Fruit fly (Drosophila melanogaster): ENCODE data around the gene CG11674.

Gene CG11674

DNA sequence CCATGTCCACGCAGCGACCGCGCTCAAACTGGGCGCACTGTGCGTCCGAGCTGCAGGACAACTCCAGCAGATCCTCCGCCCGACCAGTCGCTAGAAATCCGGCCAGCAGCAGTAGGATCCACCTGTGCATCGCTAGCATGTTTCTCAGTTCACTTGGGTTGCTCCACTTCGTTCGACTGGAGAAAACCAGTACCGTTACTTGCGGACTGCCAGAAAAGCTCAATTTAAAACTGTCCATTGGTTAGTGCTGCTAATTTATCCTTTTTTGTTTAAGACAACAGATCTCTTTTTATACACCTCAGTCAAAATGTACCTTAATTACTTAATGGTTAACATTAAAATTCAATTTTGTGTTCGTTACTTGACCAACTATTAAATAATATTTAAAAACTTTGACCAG, at the start of gene CG11674:
CG11674 (minus strand) TSS at position 215 of the 400 bp plus-strand sequence.
- TF ChIP-seq CG32121 (GFP tag; IDR thresholded peaks at IDR 0.05): no peak
- TF ChIP-seq EcR (GFP tag; optimal IDR thresholded peaks at IDR 0.05): no peak
- TF ChIP-seq CG17806 (tag; optimal IDR thresholded peaks at IDR 0.05): no peak
- no peak for TF ChIP-seq CG9948 (tag; optimal IDR thresholded peaks at IDR 0.05)
- TF ChIP-seq CG12605 (GFP tag; IDR thresholded peaks at IDR 0.05): no peak
- no peak for TF ChIP-seq CG34367 (tag; optimal IDR thresholded peaks at IDR 0.05)
- no peak for TF ChIP-seq CG10348 (GFP tag; IDR thresholded peaks at IDR 0.05)
- no peak for TF ChIP-seq CG8159 (tag; optimal IDR thresholded peaks at IDR 0.05)
- TF ChIP-seq rn (GFP tag; IDR thresholded peaks at IDR 0.05): no peak
- no peak for TF ChIP-seq Pif1A (GFP tag; optimal IDR thresholded peaks at IDR 0.05)
- no peak for TF ChIP-seq CG8301 (tag; optimal IDR thresholded peaks at IDR 0.05)
- TF ChIP-seq gl (tag; optimal IDR thresholded peaks at IDR 0.05): no peak
- TF ChIP-seq Ets98B (GFP tag; IDR thresholded peaks at IDR 0.05): no peak

DNA sequence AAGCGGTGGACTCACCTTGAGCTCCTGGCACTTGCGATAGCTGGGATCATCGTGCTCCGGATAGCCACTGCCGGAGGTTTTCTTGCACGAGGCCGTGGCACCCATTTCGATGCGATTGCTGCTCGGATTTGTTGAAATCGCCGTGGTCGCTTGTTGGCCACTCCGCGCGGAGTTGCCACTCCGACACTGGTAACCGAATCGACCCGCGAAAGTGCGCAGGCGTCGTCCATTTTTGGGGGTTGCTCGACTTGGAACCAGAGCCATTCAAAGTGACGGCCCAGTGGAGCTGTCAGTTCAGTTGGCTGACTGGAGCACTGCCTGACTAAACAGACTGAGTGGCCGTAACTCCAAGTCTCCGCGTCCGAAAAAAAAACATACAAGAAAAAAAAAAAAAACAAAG, 40.4 kb upstream of the CG11674 start, which contains the start of the genes CG13404 and na:
CG13404 (minus strand) TSS at position 176 of the 400 bp plus-strand sequence.
na (plus strand) TSS at position 293 of the 400 bp plus-strand sequence.
- no peak for TF ChIP-seq CG14655 (GFP tag; optimal IDR thresholded peaks at IDR 0.05)
- no peak for TF ChIP-seq Ets98B (GFP tag; IDR thresholded peaks at IDR 0.05)
- no peak for TF ChIP-seq CG13204 (GFP tag; optimal IDR thresholded peaks at IDR 0.05)
- TF ChIP-seq CG8159 (tag; optimal IDR thresholded peaks at IDR 0.05): no peak
- TF ChIP-seq EcR (GFP tag; optimal IDR thresholded peaks at IDR 0.05): no peak
- TF ChIP-seq CG9948 (tag; optimal IDR thresholded peaks at IDR 0.05): no peak
- no peak for TF ChIP-seq Snoo (tag; optimal IDR thresholded peaks at IDR 0.05)
- TF ChIP-seq CG15710 (tag; optimal IDR thresholded peaks at IDR 0.05): no peak

DNA sequence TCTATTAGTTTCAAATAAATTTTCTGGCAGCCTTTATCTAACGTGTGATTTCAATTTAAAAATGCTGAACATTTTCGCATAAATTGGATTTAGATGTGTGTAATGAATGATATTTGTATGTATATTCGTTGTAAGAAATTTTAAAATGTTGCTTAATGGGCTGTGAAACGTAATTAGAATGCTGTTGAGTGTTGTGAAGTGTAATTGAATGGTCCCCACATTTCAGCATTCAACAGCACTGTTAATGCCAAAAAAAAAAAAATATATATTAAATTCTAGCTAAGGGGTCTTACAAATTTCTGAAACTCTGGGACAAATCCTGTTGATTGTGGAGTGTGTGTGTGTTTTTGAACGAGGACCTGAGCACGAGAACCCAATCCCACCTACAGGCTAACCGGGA, 39.5 kb upstream of the CG11674 start:
- TF ChIP-seq gl (tag; optimal IDR thresholded peaks at IDR 0.05) (no peak), CG8301 (tag; optimal IDR thresholded peaks at IDR 0.05) (no peak), rn (GFP tag; IDR thresholded peaks at IDR 0.05) (no peak), fd96Ca (GFP tag; IDR thresholded peaks at IDR 0.05) (no peak), EcR (GFP tag; optimal IDR thresholded peaks at IDR 0.05) (no peak), CG15710 (tag; optimal IDR thresholded peaks at IDR 0.05) (no peak), CG13204 (GFP tag; optimal IDR thresholded peaks at IDR 0.05) (no peak), CG10348 (GFP tag; IDR thresholded peaks at IDR 0.05) (no peak), CG12605 (GFP tag; IDR thresholded peaks at IDR 0.05) (no peak), Pif1B (GFP tag; optimal IDR thresholded peaks at IDR 0.05) (no peak), Ets98B (GFP tag; IDR thresholded peaks at IDR 0.05) (no peak), CG9948 (tag; optimal IDR thresholded peaks at IDR 0.05) (no peak), CG8159 (tag; optimal IDR thresholded peaks at IDR 0.05) (no peak), CG34367 (tag; optimal IDR thresholded peaks at IDR 0.05) (no peak), Pif1A (GFP tag; optimal IDR thresholded peaks at IDR 0.05) (no peak), CG4496 (GFP tag; IDR thresholded peaks at IDR 0.05) (no peak)

DNA sequence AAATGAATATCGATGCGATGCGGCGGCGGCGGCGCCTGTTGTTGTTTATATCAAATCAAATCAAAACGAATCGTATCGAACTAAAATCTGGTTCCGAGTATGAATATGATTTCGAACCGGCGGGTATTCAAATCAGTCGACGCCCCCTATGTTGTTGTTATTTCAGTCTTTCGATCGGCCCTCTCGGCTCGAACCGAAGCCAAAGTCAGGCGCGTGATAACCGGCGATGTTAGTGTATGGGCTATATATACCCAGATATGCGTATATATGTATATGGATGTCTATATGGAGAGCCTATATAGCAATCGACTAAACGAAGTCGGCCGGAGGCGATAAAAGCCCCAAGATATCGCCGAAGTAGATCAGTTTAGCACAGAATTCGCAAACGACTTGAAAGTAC, 35.2 kb upstream of the CG11674 start, which contains the start of the genes CG46317 and Tat:
CG46317 (plus strand) TSS at position 361 of the 400 bp plus-strand sequence.
Tat (plus strand) TSS at position 361 of the 400 bp plus-strand sequence.
- TF ChIP-seq Ets98B (GFP tag; IDR thresholded peaks at IDR 0.05) (no peak), Pif1B (GFP tag; optimal IDR thresholded peaks at IDR 0.05) (no peak), Pif1A (GFP tag; optimal IDR thresholded peaks at IDR 0.05) (no peak), CG4496 (GFP tag; IDR thresholded peaks at IDR 0.05) (no peak), CG10348 (GFP tag; IDR thresholded peaks at IDR 0.05) (no peak), CG8159 (tag; optimal IDR thresholded peaks at IDR 0.05) (no peak), D1 (tag; optimal IDR thresholded peaks at IDR 0.05) (no peak), CG8301 (tag; optimal IDR thresholded peaks at IDR 0.05) (no peak), Snoo (tag; optimal IDR thresholded peaks at IDR 0.05) (no peak), CG9948 (tag; optimal IDR thresholded peaks at IDR 0.05) (no peak), CG32121 (GFP tag; IDR thresholded peaks at IDR 0.05) (no peak), fd96Ca (GFP tag; IDR thresholded peaks at IDR 0.05) (no peak), EcR (GFP tag; optimal IDR thresholded peaks at IDR 0.05) (no peak)

DNA sequence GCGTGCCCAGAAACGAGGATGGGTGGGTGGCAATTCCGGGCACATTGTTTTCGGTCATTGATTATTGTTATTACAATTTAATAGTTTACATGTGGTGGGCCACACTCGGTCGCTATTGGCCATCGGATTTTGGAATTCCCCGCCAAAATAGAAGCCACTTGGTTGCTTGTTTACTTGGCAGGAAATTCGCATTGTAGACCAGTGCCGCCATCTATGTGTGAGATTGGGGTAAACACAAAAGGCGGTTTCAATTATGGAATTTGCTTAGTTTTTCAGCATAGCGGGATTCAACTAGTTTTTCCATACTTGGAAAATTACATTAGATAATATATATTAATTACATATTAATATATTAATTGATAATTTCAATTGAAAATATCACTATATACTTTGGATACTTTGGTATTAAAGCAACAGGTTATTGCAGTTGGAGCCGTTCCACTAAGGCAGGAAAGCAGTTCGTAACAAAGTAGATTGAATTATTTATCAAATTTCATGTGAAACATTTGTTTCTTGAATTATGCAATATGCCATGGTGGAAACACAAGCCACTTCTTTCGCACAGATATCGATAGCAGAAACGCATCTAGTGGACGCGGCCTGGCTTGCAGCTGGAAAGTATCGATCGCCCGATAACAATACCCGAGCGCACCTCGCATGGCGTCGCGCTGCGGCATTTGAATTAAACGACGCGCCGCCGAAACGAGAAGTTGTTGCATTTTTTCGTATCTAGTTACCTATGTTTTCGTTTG, 21.5 kb upstream of the CG11674 start, which contains the start of gene mud:
mud (plus strand) TSS at position 698 of the 752 bp plus-strand sequence.
- TF ChIP-seq fd96Ca (GFP tag; IDR thresholded peaks at IDR 0.05): peak; percentile 31; the same call in 1 of the 3 replicates
- TF ChIP-seq CG12605 (GFP tag; IDR thresholded peaks at IDR 0.05): no peak
- peak; percentile 21 for TF ChIP-seq D1 (tag; optimal IDR thresholded peaks at IDR 0.05)
- no peak for TF ChIP-seq CG9948 (tag; optimal IDR thresholded peaks at IDR 0.05)
- peak; percentile 8 for TF ChIP-seq CG17806 (tag; optimal IDR thresholded peaks at IDR 0.05)
- no peak for TF ChIP-seq Ets98B (GFP tag; IDR thresholded peaks at IDR 0.05)

DNA sequence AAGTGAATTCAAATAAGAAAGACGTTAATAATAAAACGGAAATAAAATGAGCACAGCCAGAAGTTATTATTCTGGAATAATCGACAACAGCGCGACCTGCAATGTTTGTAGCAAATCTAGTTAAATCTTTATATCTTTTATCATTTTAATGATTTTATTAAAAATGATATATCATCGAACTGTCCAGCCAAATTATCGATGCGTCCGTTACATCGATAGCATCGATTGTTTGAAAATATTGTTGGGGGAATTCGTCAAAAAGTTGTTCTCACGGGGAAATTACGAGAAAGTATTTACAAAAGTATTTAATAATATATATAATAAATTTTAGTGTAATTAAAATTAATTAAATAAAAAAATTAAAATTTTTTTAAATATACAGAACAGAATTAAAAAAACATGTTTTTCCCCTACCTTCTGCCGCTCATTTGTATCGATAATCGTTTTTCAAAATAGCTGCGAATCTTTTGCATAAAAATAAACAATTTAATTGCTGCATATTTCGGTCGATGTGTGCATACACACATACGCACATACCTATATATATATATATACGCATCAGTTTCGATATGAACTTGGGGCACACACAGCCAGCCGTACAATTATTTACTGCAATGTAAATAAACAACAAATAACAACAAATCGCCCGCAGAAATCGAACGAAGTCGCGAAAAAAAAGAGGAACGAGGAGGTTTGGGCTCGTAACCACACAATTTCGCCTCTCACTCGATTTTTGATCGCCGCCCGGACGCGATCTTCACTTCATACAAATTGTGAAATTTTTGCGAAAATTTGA, 17.5 kb upstream of the CG11674 start, which contains the start of gene CG32599:
CG32599 (plus strand) TSS at position 746 of the 796 bp plus-strand sequence.
- TF ChIP-seq CG9948 (tag; optimal IDR thresholded peaks at IDR 0.05) (peak; percentile 10), CG4496 (GFP tag; IDR thresholded peaks at IDR 0.05) (0 out of 3 replicates have a peak, but pooled peaks have one; percentile 17), CG15710 (tag; optimal IDR thresholded peaks at IDR 0.05) (peak; percentile 25), CG32121 (GFP tag; IDR thresholded peaks at IDR 0.05) (no peak), Ets98B (GFP tag; IDR thresholded peaks at IDR 0.05) (peak; percentile 24)
